Worm (Caenorhabditis elegans): ENCODE data around the gene srbc-75.
"Not testable (repeated sequence)": the region's sequence is repeated elsewhere in the genome, so short reads cannot be mapped to it uniquely, and the experiment has no call there.

ce11 chrV:15250304-15250703 is 3.3 kb upstream of the srbc-75 start, which contains the start of gene srd-28:
- TF ChIP-seq ztf-29 (GFP tag; IDR thresholded peaks at IDR 0.05); tab-1 (GFP tag; IDR thresholded peaks at IDR 0.05); ref-1 (GFP tag; conservative IDR thresholded peaks at IDR 0.05); cog-1 (tag; optimal IDR thresholded peaks at IDR 0.05); klf-2 (GFP tag; conservative IDR thresholded peaks at IDR 0.05); T22C8.4 (GFP tag; IDR thresholded peaks at IDR 0.05): not testable (repeated sequence)
